Worm (Caenorhabditis elegans) whole organism, L3 larva: ENCODE results near the gene nhr-218.

Experiments used
- R02D3.7 ChIP-seq: fragments of 150-350 bp; optimal IDR thresholded peaks from 2 replicates; lab custom pipeline; 2014; ENCODE audit warnings: missing biosample characterization, missing genetic modification characterization
- ZK546.5 ChIP-seq: sonication (generic microtip); optimal IDR thresholded peaks from 2 replicates; lab custom pipeline; 2017; ENCODE audit warnings: missing biosample characterization, missing genetic modification characterization
- aly-2 ChIP-seq: fragments of 150-350 bp; optimal IDR thresholded peaks from 2 replicates; lab custom pipeline; 2014; ENCODE audit warnings: missing biosample characterization, missing genetic modification characterization
- ama-1 ChIP-seq: fragments of 150-350 bp; optimal IDR thresholded peaks from 2 replicates; lab custom pipeline; 2018
- ceh-16 ChIP-seq: sonication (generic microtip); optimal IDR thresholded peaks from 2 replicates; lab custom pipeline; 2017; ENCODE audit warnings: missing biosample characterization, missing genetic modification characterization
- ceh-28 ChIP-seq: fragments of 150-350 bp; optimal IDR thresholded peaks from 2 replicates; lab custom pipeline; 2014; ENCODE audit warnings: missing biosample characterization, missing genetic modification reagents, missing genetic modification characterization
- ceh-82 ChIP-seq: fragments of 150-350 bp; optimal IDR thresholded peaks from 2 replicates; lab custom pipeline; 2014; ENCODE audit warnings: missing biosample characterization, missing genetic modification characterization
- daf-12 ChIP-seq: fragments of 150-350 bp; optimal IDR thresholded peaks from 2 replicates; lab custom pipeline; 2014; ENCODE audit warnings: missing biosample characterization, missing genetic modification reagents, missing genetic modification characterization
- egl-27 ChIP-seq: sonication (generic microtip); optimal IDR thresholded peaks from 4 replicates; lab custom pipeline; 2017; ENCODE audit warnings: missing biosample characterization, missing genetic modification reagents, missing genetic modification characterization
- egl-5 ChIP-seq: fragments of 150-350 bp; optimal IDR thresholded peaks from 2 replicates; lab custom pipeline; 2017; ENCODE audit warnings: missing biosample characterization, missing genetic modification reagents, missing genetic modification characterization, inconsistent platforms
- elt-1 ChIP-seq: fragments of 150-350 bp; optimal IDR thresholded peaks from 2 replicates; lab custom pipeline; 2014; ENCODE audit warnings: missing biosample characterization, missing genetic modification characterization
- elt-2 ChIP-seq: sonication (generic microtip); optimal IDR thresholded peaks from 2 replicates; lab custom pipeline; 2016; ENCODE audit warnings: missing genetic modification reagents, mild to moderate bottlenecking, missing genetic modification characterization, missing compliant biosample characterization
- eor-1 ChIP-seq, 2 experiments: fragments of 150-350 bp; optimal IDR thresholded peaks; 2 replicates each; lab custom pipeline; 2014 to 2018; ENCODE audit warnings: missing biosample characterization in 2 of 2, missing genetic modification characterization in 2 of 2
- fkh-10 ChIP-seq: sonication (generic microtip); optimal IDR thresholded peaks from 2 replicates; lab custom pipeline; 2017; ENCODE audit warnings: missing biosample characterization, missing genetic modification reagents, missing genetic modification characterization
- fkh-2 ChIP-seq: fragments of 150-350 bp; optimal IDR thresholded peaks from 2 replicates; lab custom pipeline; 2014; ENCODE audit warnings: missing biosample characterization, missing genetic modification reagents, missing genetic modification characterization
- mdl-1 ChIP-seq: fragments of 150-350 bp; optimal IDR thresholded peaks from 2 replicates; lab custom pipeline; 2014; ENCODE audit warnings: missing biosample characterization, missing genetic modification characterization
- mml-1 ChIP-seq: fragments of 150-350 bp; sonication (generic microtip); optimal IDR thresholded peaks from 3 replicates; lab custom pipeline; 2014; ENCODE audit warnings: missing biosample characterization, missing genetic modification characterization
- nfya-1 ChIP-seq: sonication (generic microtip); optimal IDR thresholded peaks from 2 replicates; lab custom pipeline; 2017; ENCODE audit warnings: missing genetic modification characterization, mild to moderate bottlenecking, missing compliant biosample characterization, antibody characterized with exemption, moderate library complexity; ENCODE audit not compliant: insufficient read depth
- nhr-11 ChIP-seq: fragments of 150-350 bp; optimal IDR thresholded peaks from 2 replicates; lab custom pipeline; 2014; ENCODE audit warnings: missing biosample characterization, missing genetic modification characterization
- nhr-12 ChIP-seq: fragments of 150-350 bp; optimal IDR thresholded peaks from 2 replicates; lab custom pipeline; 2014; ENCODE audit warnings: missing biosample characterization, missing genetic modification characterization
- nhr-23 ChIP-seq: fragments of 150-350 bp; optimal IDR thresholded peaks from 2 replicates; lab custom pipeline; 2014; ENCODE audit warnings: missing biosample characterization, missing genetic modification reagents, missing genetic modification characterization
- nhr-237 ChIP-seq: fragments of 150-350 bp; optimal IDR thresholded peaks from 2 replicates; lab custom pipeline; 2014; ENCODE audit warnings: missing biosample characterization, missing genetic modification characterization
- nhr-28 ChIP-seq: fragments of 150-350 bp; optimal IDR thresholded peaks from 2 replicates; lab custom pipeline; 2014; ENCODE audit warnings: missing biosample characterization, missing genetic modification characterization
- nhr-43 ChIP-seq: sonication (generic microtip); optimal IDR thresholded peaks from 2 replicates; lab custom pipeline; 2016; ENCODE audit warnings: mild to moderate bottlenecking, missing genetic modification characterization, missing compliant biosample characterization; ENCODE audit not compliant: poor library complexity, severe bottlenecking
- nhr-67 ChIP-seq: fragments of 150-350 bp; optimal IDR thresholded peaks from 2 replicates; lab custom pipeline; 2014; ENCODE audit warnings: missing biosample characterization, missing genetic modification characterization
- nhr-76 ChIP-seq: fragments of 150-350 bp; sonication (generic microtip); optimal IDR thresholded peaks from 5 replicates; lab custom pipeline; 2014; ENCODE audit warnings: missing biosample characterization, missing genetic modification characterization
- nhr-77 ChIP-seq: fragments of 150-350 bp; optimal IDR thresholded peaks from 2 replicates; lab custom pipeline; 2014; ENCODE audit warnings: missing biosample characterization, missing genetic modification characterization
- pha-4 ChIP-seq: fragments of 150-350 bp; optimal IDR thresholded peaks from 2 replicates; lab custom pipeline; 2014; ENCODE audit warnings: missing biosample characterization, missing genetic modification reagents, missing genetic modification characterization
- pqm-1 ChIP-seq: fragments of 150-350 bp; optimal IDR thresholded peaks from 2 replicates; lab custom pipeline; 2017; ENCODE audit warnings: missing biosample characterization, missing genetic modification characterization, inconsistent platforms
- skn-1 ChIP-seq: fragments of 150-350 bp; optimal IDR thresholded peaks from 2 replicates; lab custom pipeline; 2014; ENCODE audit warnings: missing biosample characterization, missing genetic modification characterization
- tbx-2 ChIP-seq: sonication (generic microtip); optimal IDR thresholded peaks from 2 replicates; lab custom pipeline; 2016; ENCODE audit warnings: mild to moderate bottlenecking, missing genetic modification characterization, missing compliant biosample characterization
- unc-39 ChIP-seq: sonication (generic microtip); optimal IDR thresholded peaks from 4 replicates; lab custom pipeline; 2017; ENCODE audit warnings: missing biosample characterization, missing genetic modification characterization
- ztf-4 ChIP-seq: fragments of 150-350 bp; optimal IDR thresholded peaks from 2 replicates; lab custom pipeline; 2014; ENCODE audit warnings: missing biosample characterization, missing genetic modification characterization

nhr-218 gene

DNA sequence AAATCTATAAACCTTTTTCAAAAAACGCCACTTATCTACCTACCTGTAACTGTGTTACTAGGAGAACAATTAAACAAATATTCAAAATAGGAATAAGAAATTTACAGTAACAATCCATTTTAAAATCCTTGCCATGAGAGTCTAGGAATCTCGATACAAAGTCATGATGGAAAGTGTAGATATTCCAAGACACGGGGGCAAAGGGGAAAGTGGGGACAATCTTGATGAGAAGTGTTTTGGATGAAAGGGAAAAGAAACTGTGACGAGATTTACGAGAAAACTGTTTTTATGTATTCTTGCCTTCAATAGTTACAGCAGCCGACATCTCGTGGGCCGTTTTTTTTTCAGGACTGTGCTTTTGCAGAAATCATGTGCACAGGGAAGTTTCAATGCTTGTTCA, 23.9 kb downstream of the nhr-218 start, which contains the start of gene F28G4.2:
Gene F28G4.2 (minus strand): TSS at position 175 of the 400 bp plus-strand sequence.
- TF ChIP-seq ztf-4 (tag; lab: Kevin White, UChicago) (no peak), unc-39 (no peak), nhr-77 (tag; lab: Kevin White, UChicago) (no peak), eor-1 (tag; optimal IDR thresholded peaks at IDR 0.05; lab: Kevin White, UChicago) (no peak), ceh-16 (tag; lab: Kevin White, UChicago) (no peak), skn-1 (tag; lab: Kevin White, UChicago) (no peak), nhr-12 (tag; lab: Kevin White, UChicago) (no peak), pqm-1 (no peak), egl-5 (tag; lab: Kevin White, UChicago) (no peak), tbx-2 (tag; lab: Kevin White, UChicago) (no peak), fkh-10 (GFP tag; lab: Kevin White, UChicago) (no peak), elt-1 (tag; lab: Kevin White, UChicago) (no peak), nhr-28 (tag; lab: Kevin White, UChicago) (no peak), R02D3.7 (tag; lab: Kevin White, UChicago) (no peak)

DNA sequence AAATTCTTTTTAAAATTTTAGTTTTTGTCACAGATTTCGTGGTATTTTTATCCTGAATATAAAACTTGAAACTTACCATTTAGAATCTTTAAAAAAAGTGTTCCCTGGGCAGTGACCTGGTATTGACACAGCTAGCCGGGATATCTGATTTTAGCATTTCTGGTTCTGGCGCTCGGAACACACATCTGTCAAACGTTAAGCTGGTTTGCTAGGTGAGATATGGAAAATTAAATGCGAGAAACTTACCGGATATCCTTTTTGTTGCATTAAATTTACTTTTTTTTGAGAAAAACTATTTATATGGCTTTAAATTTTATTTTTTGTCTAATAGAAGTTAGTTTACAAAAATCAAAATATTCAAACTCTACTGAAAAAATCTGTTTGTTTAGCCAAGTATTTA, 27.6 kb downstream of the nhr-218 start, which contains the start of gene F28G4.4:
Gene F28G4.4 (minus strand): TSS at position 101 of the 400 bp plus-strand sequence.
- TF ChIP-seq nhr-23 (tag; lab: Kevin White, UChicago) (no peak), ceh-82 (no peak), nhr-12 (tag; lab: Kevin White, UChicago) (no peak), nhr-43 (no peak), pha-4 (no peak), tbx-2 (tag; lab: Kevin White, UChicago) (no peak), nhr-76 (tag; lab: Kevin White, UChicago) (no peak), skn-1 (tag; lab: Kevin White, UChicago) (no peak), fkh-2 (tag; lab: Kevin White, UChicago) (no peak), R02D3.7 (tag; lab: Kevin White, UChicago) (no peak), ceh-28 (tag; lab: Kevin White, UChicago) (no peak), pqm-1 (no peak), mdl-1 (no peak), nhr-11 (tag; lab: Kevin White, UChicago) (no peak), ama-1 (lab: Kevin White, UChicago) (no peak), aly-2 (tag; lab: Kevin White, UChicago) (no peak), nhr-237 (tag; lab: Kevin White, UChicago) (no peak), mml-1 (no peak)

DNA sequence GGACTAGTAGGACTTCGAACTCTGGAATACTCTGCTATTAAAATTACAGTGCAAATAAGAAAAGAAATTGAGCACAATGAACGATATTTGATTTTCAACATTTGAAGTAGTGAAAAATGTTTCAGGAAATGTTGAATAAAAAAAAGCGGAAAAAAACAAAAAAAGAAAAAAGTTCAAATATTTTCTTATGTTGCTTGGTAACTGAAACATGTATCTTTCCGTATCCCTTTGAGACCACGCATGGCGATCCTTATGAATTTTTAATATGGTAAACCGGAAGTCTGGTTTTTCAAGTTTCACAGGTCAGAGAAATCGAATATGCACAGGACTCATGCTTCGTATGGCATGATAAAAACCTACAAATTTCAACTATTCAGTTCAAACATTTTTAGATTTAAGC, 29.4 kb downstream of the nhr-218 start, which contains the start of gene F28G4.3:
Gene F28G4.3 (minus strand): TSS at position 101 of the 400 bp plus-strand sequence.
- no peak for TF ChIP-seq nhr-28 (tag; lab: Kevin White, UChicago)
- no peak for TF ChIP-seq nhr-43
- no peak for TF ChIP-seq ama-1 (lab: Kevin White, UChicago)
- no peak for TF ChIP-seq nfya-1 (tag; lab: Kevin White, UChicago)
- TF ChIP-seq daf-12 (tag; lab: Kevin White, UChicago), result no peak
- no peak for TF ChIP-seq pha-4
- no peak for TF ChIP-seq mml-1
- TF ChIP-seq ZK546.5 (tag; lab: Kevin White, UChicago), result no peak
- no peak for TF ChIP-seq nhr-237 (tag; lab: Kevin White, UChicago)
- no peak for TF ChIP-seq egl-27 (tag; lab: Kevin White, UChicago)
- no peak for TF ChIP-seq aly-2 (tag; lab: Kevin White, UChicago)
- no peak for TF ChIP-seq nhr-67 (tag; lab: Kevin White, UChicago)
- no peak for TF ChIP-seq fkh-10 (GFP tag; lab: Kevin White, UChicago)

DNA sequence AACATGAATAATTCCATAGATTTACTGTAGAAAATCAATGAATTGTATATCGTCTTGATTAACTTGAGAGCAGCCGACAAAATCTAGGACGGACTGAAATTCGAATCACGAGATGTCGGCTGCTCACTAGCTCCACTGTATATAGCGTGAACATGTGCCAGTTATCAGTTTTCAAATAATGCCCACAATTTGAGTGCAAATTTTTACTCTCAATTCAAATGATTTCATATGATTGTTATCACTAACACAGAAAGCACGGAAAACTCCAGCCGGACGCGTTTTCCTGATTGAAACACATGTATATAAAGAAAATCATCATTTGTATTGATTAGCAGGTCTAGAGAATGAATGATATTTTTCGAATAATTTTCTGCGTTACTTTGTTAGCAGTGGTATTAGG, 34.2 kb downstream of the nhr-218 start, which contains the start of gene oac-5:
Gene oac-5 (plus strand): TSS at position 301 of the 400 bp plus-strand sequence.
- TF ChIP-seq pqm-1, result peak; percentile 12
- TF ChIP-seq aly-2 (tag; lab: Kevin White, UChicago), result no peak
- peak; percentile 42 for TF ChIP-seq elt-2 (tag; lab: Kevin White, UChicago)

DNA sequence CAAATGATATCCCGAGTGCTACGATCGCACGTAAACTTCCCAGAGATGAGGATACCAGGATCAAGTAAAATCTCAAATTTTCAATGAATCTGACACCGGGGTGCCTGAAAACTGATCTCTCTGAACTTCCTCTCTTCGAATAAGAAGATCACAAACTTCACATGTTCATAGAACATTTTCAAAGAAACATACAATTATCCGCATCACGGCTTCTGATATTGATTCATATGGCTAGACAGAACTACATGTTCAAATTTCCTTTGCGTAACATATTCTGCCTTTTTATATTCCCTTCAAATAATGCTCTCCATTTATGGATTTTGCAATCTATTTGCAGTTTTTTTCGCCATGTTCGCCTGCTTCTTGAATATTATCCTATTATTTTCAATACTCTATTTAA, 38.8 kb downstream of the nhr-218 start, which contains the start of gene srbc-83:
Gene srbc-83 (plus strand): TSS at position 301 of the 400 bp plus-strand sequence.
- no peak for TF ChIP-seq nhr-76 (tag; lab: Kevin White, UChicago)
